Worm (Caenorhabditis elegans) whole organism, L2 larva: ENCODE measurements around the gene T06C12.12.

Experiments used
- ZK546.5 ChIP-seq: sonication (generic microtip); optimal IDR thresholded peaks from 2 replicates; lab custom pipeline; 2017; ENCODE audit warnings: missing biosample characterization, missing genetic modification characterization
- ama-1 ChIP-seq: fragments of 150-350 bp; optimal IDR thresholded peaks from 2 replicates; lab custom pipeline; 2018; ENCODE audit warnings: inconsistent platforms
- ceh-82 ChIP-seq: fragments of 150-350 bp; optimal IDR thresholded peaks from 2 replicates; lab custom pipeline; 2014; ENCODE audit warnings: missing biosample characterization, missing genetic modification characterization
- elt-3 ChIP-seq: sonication (generic microtip); optimal IDR thresholded peaks from 2 replicates; lab custom pipeline; 2017; ENCODE audit warnings: missing biosample characterization, missing genetic modification characterization
- nhr-11 ChIP-seq: fragments of 150-350 bp; optimal IDR thresholded peaks from 2 replicates; lab custom pipeline; 2014; ENCODE audit warnings: missing biosample characterization, missing genetic modification characterization
- nhr-129 ChIP-seq: fragments of 150-350 bp; optimal IDR thresholded peaks from 2 replicates; lab custom pipeline; 2014; ENCODE audit warnings: missing biosample characterization, missing genetic modification characterization
- nhr-21 ChIP-seq: fragments of 150-350 bp; optimal IDR thresholded peaks from 2 replicates; lab custom pipeline; 2014; ENCODE audit warnings: missing biosample characterization, missing genetic modification characterization
- nhr-77 ChIP-seq: fragments of 150-350 bp; optimal IDR thresholded peaks from 2 replicates; lab custom pipeline; 2014; ENCODE audit warnings: missing biosample characterization, missing genetic modification characterization
- snpc-4 ChIP-seq: fragments of 150-350 bp; optimal IDR thresholded peaks from 2 replicates; lab custom pipeline; 2014; ENCODE audit warnings: missing biosample characterization, missing genetic modification characterization
- unc-39 ChIP-seq: fragments of 150-350 bp; optimal IDR thresholded peaks from 2 replicates; lab custom pipeline; 2014; ENCODE audit warnings: missing biosample characterization, missing genetic modification characterization
- zag-1 ChIP-seq: fragments of 150-350 bp; optimal IDR thresholded peaks from 2 replicates; lab custom pipeline; 2014; ENCODE audit warnings: missing biosample characterization, missing genetic modification characterization
- ztf-11 ChIP-seq: sonication (generic microtip); optimal IDR thresholded peaks from 2 replicates; lab custom pipeline; 2017; ENCODE audit warnings: missing biosample characterization, missing genetic modification characterization

DNA sequence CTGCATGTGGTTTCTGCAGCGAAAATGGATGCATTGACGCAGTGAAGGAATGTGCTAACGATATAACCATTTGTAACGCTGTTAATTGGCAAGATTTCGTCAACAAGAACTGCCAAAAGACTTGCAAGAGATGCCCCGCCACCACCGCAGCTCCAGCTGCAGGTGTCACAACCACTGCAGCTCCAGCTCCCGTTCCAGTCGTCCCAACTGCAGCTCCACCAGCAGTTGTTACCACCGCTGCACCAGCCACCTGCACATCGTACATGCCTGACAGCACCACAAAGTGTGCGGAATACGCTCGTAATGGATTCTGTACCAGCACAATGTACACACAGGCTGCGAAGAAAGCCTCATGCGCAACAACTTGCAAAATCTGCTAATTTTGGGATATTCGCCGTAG, 20.8 kb downstream of the T06C12.12 start:
- TF ChIP-seq snpc-4 (tag; lab: Kevin White, UChicago) (no peak), ceh-82 (tag; lab: Kevin White, UChicago) (no peak), zag-1 (tag; lab: Kevin White, UChicago) (no peak), nhr-11 (no peak), nhr-129 (no peak), ztf-11 (tag; lab: Kevin White, UChicago) (no peak), unc-39 (tag; lab: Kevin White, UChicago) (no peak), ZK546.5 (no peak), elt-3 (tag; lab: Kevin White, UChicago) (no peak), nhr-21 (tag; lab: Kevin White, UChicago) (no peak), nhr-77 (tag; lab: Kevin White, UChicago) (no peak), ama-1 (no peak)
